Worm (Caenorhabditis elegans) whole organism, mixed stage, embryonic: ENCODE data around the gene npr-16.

Source experiments
- M03D4.4 ChIP-seq: sonication (generic microtip); optimal IDR thresholded peaks from 2 replicates; lab custom pipeline; 2017; ENCODE audit warnings: mild to moderate bottlenecking, missing genetic modification characterization, missing compliant biosample characterization
- blmp-1 ChIP-seq: fragments of 150-350 bp; optimal IDR thresholded peaks from 2 replicates; lab custom pipeline; 2014; ENCODE audit warnings: missing biosample characterization, missing genetic modification characterization
- ceh-39 ChIP-seq: fragments of 150-350 bp; optimal IDR thresholded peaks from 2 replicates; lab custom pipeline; 2014; ENCODE audit warnings: missing biosample characterization, missing genetic modification characterization
- ceh-43 ChIP-seq: fragments of 200-800 bp; sonication (Bioruptor generic); optimal IDR thresholded peaks from 2 replicates; lab custom pipeline; 2018; ENCODE audit warnings: mild to moderate bottlenecking, missing genetic modification characterization, moderate library complexity, missing compliant biosample characterization
- ceh-83 ChIP-seq: fragments of 200-800 bp; sonication (Bioruptor generic); optimal IDR thresholded peaks from 2 replicates; lab custom pipeline; 2018; ENCODE audit warnings: mild to moderate bottlenecking, missing genetic modification characterization, missing compliant biosample characterization
- ces-1 ChIP-seq: fragments of 150-350 bp; optimal IDR thresholded peaks from 2 replicates; lab custom pipeline; 2014; ENCODE audit warnings: missing biosample characterization, missing genetic modification reagents, missing genetic modification characterization
- drap-1 ChIP-seq: fragments of 200-800 bp; sonication (Bioruptor generic); optimal IDR thresholded peaks from 3 replicates; lab custom pipeline; 2018; ENCODE audit warnings: mild to moderate bottlenecking, missing genetic modification characterization, missing compliant biosample characterization
- elt-1 ChIP-seq: sonication (generic microtip); optimal IDR thresholded peaks from 2 replicates; lab custom pipeline; 2017; ENCODE audit warnings: missing genetic modification characterization, mild to moderate bottlenecking, missing compliant biosample characterization, antibody characterized with exemption, moderate library complexity, borderline replicate concordance; ENCODE audit not compliant: insufficient read depth
- elt-3 ChIP-seq: fragments of 150-350 bp; optimal IDR thresholded peaks from 2 replicates; lab custom pipeline; 2014; ENCODE audit warnings: missing biosample characterization, missing genetic modification characterization
- ham-2 ChIP-seq: fragments of 200-800 bp; sonication (Bioruptor generic); optimal IDR thresholded peaks from 2 replicates; lab custom pipeline; 2018; ENCODE audit warnings: mild to moderate bottlenecking, missing genetic modification characterization, missing compliant biosample characterization
- hlh-1 ChIP-seq: fragments of 150-350 bp; optimal IDR thresholded peaks from 2 replicates; lab custom pipeline; 2014; ENCODE audit warnings: missing biosample characterization, missing genetic modification reagents, missing genetic modification characterization
- lin-13 ChIP-seq: fragments of 150-350 bp; optimal IDR thresholded peaks from 2 replicates; lab custom pipeline; 2014; ENCODE audit warnings: missing biosample characterization, missing genetic modification characterization
- lin-32 ChIP-seq: fragments of 200-800 bp; sonication (Bioruptor generic); optimal IDR thresholded peaks from 2 replicates; lab custom pipeline; 2018; ENCODE audit warnings: mild to moderate bottlenecking, missing genetic modification characterization, missing compliant biosample characterization
- lsy-2 ChIP-seq: fragments of 150-350 bp; optimal IDR thresholded peaks from 2 replicates; lab custom pipeline; 2014; ENCODE audit warnings: missing biosample characterization, missing genetic modification characterization
- mab-5 ChIP-seq: fragments of 150-350 bp; optimal IDR thresholded peaks from 2 replicates; lab custom pipeline; 2014; ENCODE audit warnings: missing biosample characterization, missing genetic modification characterization
- mls-2 ChIP-seq: sonication (generic microtip); optimal IDR thresholded peaks from 2 replicates; lab custom pipeline; 2016; ENCODE audit warnings: mild to moderate bottlenecking, missing genetic modification characterization, moderate library complexity, missing compliant biosample characterization
- nhr-12 ChIP-seq: fragments of 150-350 bp; optimal IDR thresholded peaks from 2 replicates; lab custom pipeline; 2014; ENCODE audit warnings: missing biosample characterization, missing genetic modification characterization
- nhr-237 ChIP-seq: fragments of 150-350 bp; optimal IDR thresholded peaks from 2 replicates; lab custom pipeline; 2014; ENCODE audit warnings: missing biosample characterization, missing genetic modification characterization
- nhr-28 ChIP-seq: fragments of 150-350 bp; optimal IDR thresholded peaks from 2 replicates; lab custom pipeline; 2014; ENCODE audit warnings: missing biosample characterization, missing genetic modification characterization
- nhr-76 ChIP-seq: sonication (generic microtip); optimal IDR thresholded peaks from 2 replicates; lab custom pipeline; 2017; ENCODE audit warnings: missing biosample characterization, missing genetic modification characterization
- pha-4 ChIP-seq: fragments of 150-350 bp; optimal IDR thresholded peaks from 2 replicates; lab custom pipeline; 2018; ENCODE audit warnings: missing biosample characterization, missing genetic modification reagents, missing genetic modification characterization
- sem-2 ChIP-seq: fragments of 200-800 bp; sonication (Bioruptor generic); optimal IDR thresholded peaks from 2 replicates; lab custom pipeline; 2018; ENCODE audit warnings: mild to moderate bottlenecking, missing genetic modification characterization, missing compliant biosample characterization
- sptf-1 ChIP-seq: sonication (generic microtip); optimal IDR thresholded peaks from 2 replicates; lab custom pipeline; 2017; ENCODE audit warnings: mild to moderate bottlenecking, missing genetic modification characterization, moderate library complexity, missing compliant biosample characterization
- tbx-8 ChIP-seq: fragments of 200-800 bp; sonication (Bioruptor generic); optimal IDR thresholded peaks from 2 replicates; lab custom pipeline; 2018; ENCODE audit warnings: mild to moderate bottlenecking, missing genetic modification characterization, moderate library complexity, missing compliant biosample characterization
- unc-120 ChIP-seq: sonication (generic microtip); optimal IDR thresholded peaks from 2 replicates; lab custom pipeline; 2017; ENCODE audit warnings: missing genetic modification characterization, missing compliant biosample characterization; ENCODE audit not compliant: poor library complexity, severe bottlenecking
- unc-39 ChIP-seq: fragments of 150-350 bp; optimal IDR thresholded peaks from 2 replicates; lab custom pipeline; 2014; ENCODE audit warnings: missing biosample characterization, missing genetic modification characterization
- unc-62 ChIP-seq: fragments of 150-350 bp; optimal IDR thresholded peaks from 2 replicates; lab custom pipeline; 2014; ENCODE audit warnings: missing biosample characterization, missing genetic modification reagents, missing genetic modification characterization
- zip-8 ChIP-seq: fragments of 150-350 bp; optimal IDR thresholded peaks from 2 replicates; lab custom pipeline; 2014; ENCODE audit warnings: missing biosample characterization, missing genetic modification characterization
- ztf-11 ChIP-seq: fragments of 150-350 bp; optimal IDR thresholded peaks from 2 replicates; lab custom pipeline; 2014; ENCODE audit warnings: missing biosample characterization, missing genetic modification characterization

Gene npr-16

ce11 chrX:3526712-3527111, 8.1 kb downstream of the npr-16 start:
- TF ChIP-seq lin-13 (tag; lab: Kevin White, UChicago) (no peak), sptf-1 (tag; lab: Kevin White, UChicago) (no peak), lin-32 (GFP tag; lab: Kevin White, UChicago) (no peak), ceh-39 (tag; lab: Kevin White, UChicago) (no peak), ces-1 (GFP tag; lab: Kevin White, UChicago) (no peak), M03D4.4 (no peak), ham-2 (GFP tag; lab: Kevin White, UChicago) (no peak), tbx-8 (GFP tag; lab: Kevin White, UChicago) (no peak), mls-2 (tag; lab: Kevin White, UChicago) (no peak), nhr-237 (tag; lab: Kevin White, UChicago) (no peak), elt-3 (no peak), hlh-1 (tag; lab: Kevin White, UChicago) (no peak), nhr-76 (no peak), blmp-1 (tag; lab: Kevin White, UChicago) (no peak), sem-2 (GFP tag; lab: Kevin White, UChicago) (no peak), zip-8 (tag; lab: Kevin White, UChicago) (no peak), elt-1 (no peak), ceh-83 (GFP tag; lab: Kevin White, UChicago) (no peak)

- TF ChIP-seq nhr-76 (no peak), ztf-11 (tag; lab: Kevin White, UChicago) (no peak), blmp-1 (tag; lab: Kevin White, UChicago) (no peak)
These were observed 14.3 kb downstream of the npr-16 start, which contains the start of gene F56B6.6 for ce11 chrX:3532919-3533318. F56B6.6 (minus strand) TSS chrX:3533019.

DNA sequence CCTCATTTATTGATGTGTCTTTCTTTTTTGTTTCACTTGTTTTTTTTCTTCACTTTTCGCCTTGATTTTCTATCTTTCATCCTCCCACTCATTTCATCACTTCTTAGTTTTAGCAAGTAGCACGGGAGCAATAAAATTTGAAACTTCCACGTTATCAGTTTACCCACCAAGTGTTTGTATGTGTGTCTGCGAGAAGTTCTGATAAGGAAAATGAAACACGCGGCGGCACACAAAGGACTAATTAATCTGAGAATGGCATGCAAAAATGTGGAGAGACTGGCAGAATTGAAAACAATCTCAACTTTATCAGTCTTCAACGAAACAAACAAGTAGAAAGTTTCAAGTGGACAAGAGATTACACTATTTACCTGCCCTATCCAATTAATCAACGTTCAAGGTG, 15.6 kb downstream of the npr-16 start:
- TF ChIP-seq ztf-11 (tag; lab: Kevin White, UChicago) (no peak), lin-13 (tag; lab: Kevin White, UChicago) (no peak), elt-1 (no peak), unc-39 (tag; lab: Kevin White, UChicago) (no peak), elt-3 (no peak), ces-1 (GFP tag; lab: Kevin White, UChicago) (no peak), hlh-1 (tag; lab: Kevin White, UChicago) (peak; percentile 42), mls-2 (tag; lab: Kevin White, UChicago) (no peak), unc-62 (GFP tag; lab: Kevin White, UChicago) (no peak)

DNA sequence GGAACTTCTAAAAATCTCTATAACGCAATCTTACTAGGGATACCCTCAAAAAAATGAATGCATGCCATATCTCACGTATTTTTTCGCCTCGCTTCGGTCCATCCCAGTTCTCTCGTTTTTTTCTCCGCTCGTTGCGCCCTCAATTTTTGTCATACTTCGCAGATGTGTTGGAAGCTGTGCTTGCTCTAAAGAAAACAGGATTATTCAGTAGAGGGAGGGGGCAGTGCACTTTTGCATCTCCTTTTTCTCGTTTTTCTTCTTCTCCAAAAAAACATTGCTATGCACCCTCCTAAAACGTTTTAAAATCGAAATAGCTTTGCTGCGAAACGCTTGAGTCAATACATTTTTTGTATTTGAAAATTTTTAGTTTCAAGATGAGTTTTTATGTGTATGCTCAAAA, 16.9 kb downstream of the npr-16 start:
- no peak for TF ChIP-seq nhr-12 (tag; lab: Kevin White, UChicago)
- TF ChIP-seq drap-1 (GFP tag; lab: Kevin White, UChicago) = no peak
- peak; percentile 56 for TF ChIP-seq ces-1 (GFP tag; lab: Kevin White, UChicago)
- no peak for TF ChIP-seq mls-2 (tag; lab: Kevin White, UChicago)
- no peak for TF ChIP-seq ceh-43 (GFP tag; lab: Kevin White, UChicago)
- no peak for TF ChIP-seq sptf-1 (tag; lab: Kevin White, UChicago)
- no peak for TF ChIP-seq unc-120 (tag; lab: Kevin White, UChicago)
- TF ChIP-seq zip-8 (tag; lab: Kevin White, UChicago) = no peak

DNA sequence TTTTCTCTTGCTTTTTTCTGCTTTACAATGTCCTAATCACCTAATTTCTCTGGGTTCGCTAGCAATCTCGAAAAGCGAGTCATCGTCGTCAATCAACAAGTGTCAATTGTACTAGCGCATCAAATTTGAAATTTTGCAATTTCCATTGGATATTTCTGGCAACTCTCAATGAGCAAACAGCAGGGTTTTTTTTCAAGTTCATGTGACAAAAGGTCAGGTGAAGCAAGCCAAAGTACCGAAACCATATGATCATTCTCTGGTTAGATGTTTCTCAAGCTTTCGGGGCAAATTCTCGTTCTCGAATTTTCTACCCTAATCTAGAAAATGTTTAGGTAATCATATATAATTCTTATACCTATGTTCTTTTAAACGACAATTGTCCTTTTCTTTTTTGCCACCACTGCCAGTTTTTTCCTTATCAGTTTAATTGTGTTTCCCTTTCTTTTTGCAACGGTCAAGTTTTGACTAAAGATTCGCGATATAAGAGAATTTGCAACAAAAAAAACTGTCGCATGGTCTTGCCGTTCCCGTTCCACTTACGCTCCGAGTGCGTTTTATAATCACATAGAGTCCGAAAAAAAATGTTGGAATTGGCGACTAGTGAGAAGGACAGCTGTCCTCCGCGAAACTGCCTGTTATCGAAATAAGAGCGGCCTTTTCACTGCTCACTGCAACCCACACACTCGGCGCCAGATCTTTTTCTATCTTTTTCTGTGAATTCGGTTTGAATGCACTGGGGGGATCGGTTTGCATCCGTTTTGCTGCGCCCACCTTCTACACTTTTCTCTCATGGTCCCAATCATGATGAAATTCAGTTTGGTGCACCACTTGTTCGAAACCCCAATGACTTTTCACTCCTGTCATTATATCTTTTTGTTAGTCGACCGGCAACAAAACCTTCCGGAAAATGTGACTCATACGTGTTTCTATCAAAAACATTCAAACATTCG, 18.0 kb downstream of the npr-16 start:
- TF ChIP-seq nhr-28 (tag; lab: Kevin White, UChicago) (no peak), unc-62 (GFP tag; lab: Kevin White, UChicago) (peak; percentile 36), lin-13 (tag; lab: Kevin White, UChicago) (no peak), lsy-2 (tag; lab: Kevin White, UChicago) (no peak), elt-3 (no peak), hlh-1 (tag; lab: Kevin White, UChicago) (peak; percentile 79), unc-120 (tag; lab: Kevin White, UChicago) (peak; percentile 38), M03D4.4 (no peak), pha-4 (no peak), mab-5 (tag; lab: Kevin White, UChicago) (no peak), ham-2 (GFP tag; lab: Kevin White, UChicago) (no peak)
